Worm (Caenorhabditis elegans): ENCODE data around the gene twk-33.

Gene twk-33

DNA sequence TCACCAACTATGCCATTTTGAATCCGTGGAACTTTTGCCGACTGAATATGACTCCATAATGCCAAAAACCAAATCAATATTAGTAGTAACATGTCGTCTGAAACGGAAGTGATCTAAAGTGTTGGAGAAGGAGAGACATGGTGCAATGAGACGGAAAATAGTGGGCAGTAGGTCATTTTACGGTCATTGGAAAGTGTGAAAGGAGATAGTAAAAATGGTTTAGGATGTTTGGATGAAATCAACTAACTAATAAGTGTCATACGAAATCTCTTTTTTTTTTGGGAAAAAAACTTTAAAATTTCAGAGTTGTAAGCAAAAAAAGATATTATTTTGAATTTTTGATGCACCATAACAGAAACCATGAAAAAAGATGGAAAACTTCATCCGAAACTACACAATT lies 25.6 kb upstream of the twk-33 start, which contains the start of gene cutl-4:
cutl-4 (minus strand) TSS at position 101 of the 400 bp plus-strand sequence.
- TF ChIP-seq gmeb-1 (tag; optimal IDR thresholded peaks at IDR 0.05) (no peak), ZK546.5 (tag; optimal IDR thresholded peaks at IDR 0.05) (no peak), ztf-1 (GFP tag; conservative IDR thresholded peaks at IDR 0.05) (no peak), crh-2 (tag; optimal IDR thresholded peaks at IDR 0.05) (no peak), peb-1 (tag; optimal IDR thresholded peaks at IDR 0.05) (no peak), nhr-21 (tag; optimal IDR thresholded peaks at IDR 0.05) (no peak), ceh-16 (tag; optimal IDR thresholded peaks at IDR 0.05) (no peak), ceh-82 (tag; optimal IDR thresholded peaks at IDR 0.05) (no peak), zag-1 (tag; optimal IDR thresholded peaks at IDR 0.05) (no peak), C34F6.9 (tag; optimal IDR thresholded peaks at IDR 0.05) (no peak), sma-3 (GFP tag; optimal IDR thresholded peaks at IDR 0.05) (no peak), mdl-1 (tag; optimal IDR thresholded peaks at IDR 0.05) (no peak), mbf-1 (tag; optimal IDR thresholded peaks at IDR 0.05) (no peak), aly-2 (tag; optimal IDR thresholded peaks at IDR 0.05) (no peak), lin-39 (tag; optimal IDR thresholded peaks at IDR 0.05) (no peak), sma-9 (GFP tag; optimal IDR thresholded peaks at IDR 0.05) (no peak), sma-9 (tag; optimal IDR thresholded peaks at IDR 0.05) (no peak)

ce11 chrV:17732516-17732915 lies 18.3 kb upstream of the twk-33 start, which contains the start of gene twk-42:
TSS of gene twk-42 (minus strand) at chrV:17732616.
- TF ChIP-seq ztf-11 (tag; optimal IDR thresholded peaks at IDR 0.05) (no peak), fos-1 (tag; optimal IDR thresholded peaks at IDR 0.05) (no peak), blmp-1 (tag; optimal IDR thresholded peaks at IDR 0.05; ENCODE audit: insufficient read depth) (no peak), nhr-6 (tag; optimal IDR thresholded peaks at IDR 0.05) (no peak), unc-39 (tag; optimal IDR thresholded peaks at IDR 0.05) (no peak), ZK546.5 (tag; optimal IDR thresholded peaks at IDR 0.05) (no peak), ztf-1 (GFP tag; conservative IDR thresholded peaks at IDR 0.05) (no peak), R02D3.7 (tag; optimal IDR thresholded peaks at IDR 0.05) (no peak), gmeb-1 (tag; optimal IDR thresholded peaks at IDR 0.05) (no peak), lin-11 (tag; optimal IDR thresholded peaks at IDR 0.05) (no peak), lin-39 (tag; optimal IDR thresholded peaks at IDR 0.05) (no peak), nhr-21 (tag; optimal IDR thresholded peaks at IDR 0.05) (no peak), elt-3 (tag; optimal IDR thresholded peaks at IDR 0.05) (no peak), nhr-12 (tag; optimal IDR thresholded peaks at IDR 0.05) (no peak), zag-1 (tag; optimal IDR thresholded peaks at IDR 0.05) (no peak), unc-62 (GFP tag; optimal IDR thresholded peaks at IDR 0.05) (no peak), nhr-25 (tag; optimal IDR thresholded peaks at IDR 0.05) (no peak), lin-13 (GFP tag; optimal IDR thresholded peaks at IDR 0.05) (no peak), skn-1 (tag; optimal IDR thresholded peaks at IDR 0.05) (no peak), ceh-82 (tag; optimal IDR thresholded peaks at IDR 0.05) (no peak)

DNA sequence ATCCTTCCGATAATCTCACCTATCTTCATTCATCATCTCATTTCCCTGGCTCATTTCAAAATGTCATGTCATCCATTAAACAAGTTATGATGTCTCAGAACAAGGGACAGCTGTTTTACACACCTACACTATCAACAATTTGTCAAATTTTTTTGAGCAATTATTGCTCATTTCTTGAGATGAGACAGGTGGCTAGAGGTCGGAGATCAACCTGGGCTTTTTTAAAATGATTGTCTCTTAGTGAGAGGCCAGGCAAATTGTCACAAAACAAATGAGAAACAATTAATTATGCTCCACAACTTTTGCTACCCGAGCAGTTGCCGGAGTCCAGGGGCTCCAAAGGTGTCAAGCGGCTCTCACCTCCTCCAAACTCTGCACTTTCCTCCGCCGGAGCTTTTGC lies 14.6 kb upstream of the twk-33 start:
- TF ChIP-seq aly-2 (tag; optimal IDR thresholded peaks at IDR 0.05) (no peak), nhr-129 (tag; optimal IDR thresholded peaks at IDR 0.05) (peak; percentile 8), mab-5 (tag; optimal IDR thresholded peaks at IDR 0.05) (peak; percentile 37), mdl-1 (tag; optimal IDR thresholded peaks at IDR 0.05) (no peak), crh-2 (tag; optimal IDR thresholded peaks at IDR 0.05) (no peak), R02D3.7 (tag; optimal IDR thresholded peaks at IDR 0.05) (no peak), F13H6.1 (tag; optimal IDR thresholded peaks at IDR 0.05) (no peak), nhr-77 (tag; optimal IDR thresholded peaks at IDR 0.05) (no peak), nhr-21 (tag; optimal IDR thresholded peaks at IDR 0.05) (no peak), ceh-82 (tag; optimal IDR thresholded peaks at IDR 0.05) (no peak), Y55F3AM.14 (GFP tag; optimal IDR thresholded peaks at IDR 0.05) (no peak), sma-9 (GFP tag; optimal IDR thresholded peaks at IDR 0.05) (peak; percentile 23), sma-9 (tag; optimal IDR thresholded peaks at IDR 0.05) (no peak), fos-1 (tag; optimal IDR thresholded peaks at IDR 0.05) (no peak)

DNA sequence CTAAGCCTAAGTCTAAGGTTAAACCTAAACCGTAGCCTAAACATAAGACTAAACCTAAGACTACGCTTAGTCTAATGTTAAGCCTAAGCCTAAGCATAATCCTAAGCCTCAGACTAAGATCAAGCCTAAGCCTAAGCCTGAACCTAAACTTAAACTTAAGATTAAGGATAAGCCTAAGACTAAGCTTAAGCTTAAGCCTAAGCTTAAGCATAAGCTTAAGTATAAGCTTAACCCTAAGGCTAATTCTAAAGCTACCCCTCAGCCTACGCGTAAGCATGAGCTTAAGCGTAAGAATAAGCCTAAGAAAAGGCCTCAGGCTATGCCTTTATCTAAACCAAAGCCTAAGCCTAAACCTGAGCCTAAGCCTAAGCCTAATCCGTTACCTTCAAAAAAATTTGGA lies 14.2 kb upstream of the twk-33 start:
- TF ChIP-seq sem-4 (tag; optimal IDR thresholded peaks at IDR 0.05) (no peak), mab-5 (tag; optimal IDR thresholded peaks at IDR 0.05) (no peak), elt-1 (tag; optimal IDR thresholded peaks at IDR 0.05) (no peak), zag-1 (tag; optimal IDR thresholded peaks at IDR 0.05) (no peak), nhr-6 (tag; optimal IDR thresholded peaks at IDR 0.05) (no peak), ama-1 (optimal IDR thresholded peaks at IDR 0.05) (no peak), ZK546.5 (tag; optimal IDR thresholded peaks at IDR 0.05) (no peak), dmd-4 (tag; optimal IDR thresholded peaks at IDR 0.05) (no peak), ceh-16 (tag; optimal IDR thresholded peaks at IDR 0.05) (no peak), nhr-25 (tag; optimal IDR thresholded peaks at IDR 0.05) (no peak), egl-27 (tag; optimal IDR thresholded peaks at IDR 0.05) (no peak), nhr-21 (tag; optimal IDR thresholded peaks at IDR 0.05) (no peak), alr-1 (tag; optimal IDR thresholded peaks at IDR 0.05) (no peak), peb-1 (tag; optimal IDR thresholded peaks at IDR 0.05) (no peak)
